Worm (Caenorhabditis elegans) whole organism, L3 larva: ENCODE data around the gene col-93.

ENCODE experiments used
- ZK546.5 ChIP-seq: sonication (generic microtip); optimal IDR thresholded peaks from 2 replicates; lab custom pipeline; 2017; ENCODE audit warnings: missing biosample characterization, missing genetic modification characterization
- aly-2 ChIP-seq: fragments of 150-350 bp; optimal IDR thresholded peaks from 2 replicates; lab custom pipeline; 2014; ENCODE audit warnings: missing biosample characterization, missing genetic modification characterization
- ama-1 ChIP-seq: fragments of 150-350 bp; optimal IDR thresholded peaks from 2 replicates; lab custom pipeline; 2018
- ceh-16 ChIP-seq: sonication (generic microtip); optimal IDR thresholded peaks from 2 replicates; lab custom pipeline; 2017; ENCODE audit warnings: missing biosample characterization, missing genetic modification characterization
- ceh-28 ChIP-seq: fragments of 150-350 bp; optimal IDR thresholded peaks from 2 replicates; lab custom pipeline; 2014; ENCODE audit warnings: missing biosample characterization, missing genetic modification reagents, missing genetic modification characterization
- ceh-82 ChIP-seq: fragments of 150-350 bp; optimal IDR thresholded peaks from 2 replicates; lab custom pipeline; 2014; ENCODE audit warnings: missing biosample characterization, missing genetic modification characterization
- daf-12 ChIP-seq: fragments of 150-350 bp; optimal IDR thresholded peaks from 2 replicates; lab custom pipeline; 2014; ENCODE audit warnings: missing biosample characterization, missing genetic modification reagents, missing genetic modification characterization
- egl-27 ChIP-seq: sonication (generic microtip); optimal IDR thresholded peaks from 4 replicates; lab custom pipeline; 2017; ENCODE audit warnings: missing biosample characterization, missing genetic modification reagents, missing genetic modification characterization
- egl-5 ChIP-seq: fragments of 150-350 bp; optimal IDR thresholded peaks from 2 replicates; lab custom pipeline; 2017; ENCODE audit warnings: missing biosample characterization, missing genetic modification reagents, missing genetic modification characterization, inconsistent platforms
- elt-1 ChIP-seq: fragments of 150-350 bp; optimal IDR thresholded peaks from 2 replicates; lab custom pipeline; 2014; ENCODE audit warnings: missing biosample characterization, missing genetic modification characterization
- elt-2 ChIP-seq: sonication (generic microtip); optimal IDR thresholded peaks from 2 replicates; lab custom pipeline; 2016; ENCODE audit warnings: missing genetic modification reagents, mild to moderate bottlenecking, missing genetic modification characterization, missing compliant biosample characterization
- elt-3 ChIP-seq, 3 experiments: fragments of 150-350 bp in 1 of 3; sonication (generic microtip) in 2 of 3; optimal IDR thresholded peaks; 2 replicates in 2 of 3; 4 replicates in 1 of 3; lab custom pipeline; 2014 to 2017; ENCODE audit warnings: missing biosample characterization in 3 of 3, missing genetic modification characterization in 3 of 3
- eor-1 ChIP-seq, 2 experiments: fragments of 150-350 bp; optimal IDR thresholded peaks; 2 replicates each; lab custom pipeline; 2014 to 2018; ENCODE audit warnings: missing biosample characterization in 2 of 2, missing genetic modification characterization in 2 of 2
- fkh-10 ChIP-seq: sonication (generic microtip); optimal IDR thresholded peaks from 2 replicates; lab custom pipeline; 2017; ENCODE audit warnings: missing biosample characterization, missing genetic modification reagents, missing genetic modification characterization
- fos-1 ChIP-seq: fragments of 150-350 bp; optimal IDR thresholded peaks from 2 replicates; lab custom pipeline; 2014; ENCODE audit warnings: missing biosample characterization, missing genetic modification characterization
- jun-1 ChIP-seq: fragments of 150-350 bp; optimal IDR thresholded peaks from 2 replicates; lab custom pipeline; 2014; ENCODE audit warnings: missing biosample characterization, missing genetic modification reagents, missing genetic modification characterization
- lin-15B ChIP-seq: fragments of 150-350 bp; optimal IDR thresholded peaks from 2 replicates; lab custom pipeline; 2014; ENCODE audit warnings: missing biosample characterization, missing genetic modification characterization
- lin-39 ChIP-seq: fragments of 150-350 bp; optimal IDR thresholded peaks from 2 replicates; lab custom pipeline; 2018; ENCODE audit warnings: missing biosample characterization, missing genetic modification reagents, missing genetic modification characterization
- lsy-12 ChIP-seq: sonication (generic microtip); optimal IDR thresholded peaks from 2 replicates; lab custom pipeline; 2016; ENCODE audit warnings: mild to moderate bottlenecking, missing genetic modification characterization, missing compliant biosample characterization
- mdl-1 ChIP-seq: fragments of 150-350 bp; optimal IDR thresholded peaks from 2 replicates; lab custom pipeline; 2014; ENCODE audit warnings: missing biosample characterization, missing genetic modification characterization
- mml-1 ChIP-seq: fragments of 150-350 bp; sonication (generic microtip); optimal IDR thresholded peaks from 3 replicates; lab custom pipeline; 2014; ENCODE audit warnings: missing biosample characterization, missing genetic modification characterization
- nhr-11 ChIP-seq: fragments of 150-350 bp; optimal IDR thresholded peaks from 2 replicates; lab custom pipeline; 2014; ENCODE audit warnings: missing biosample characterization, missing genetic modification characterization
- nhr-12 ChIP-seq: fragments of 150-350 bp; optimal IDR thresholded peaks from 2 replicates; lab custom pipeline; 2014; ENCODE audit warnings: missing biosample characterization, missing genetic modification characterization
- nhr-23 ChIP-seq: fragments of 150-350 bp; optimal IDR thresholded peaks from 2 replicates; lab custom pipeline; 2014; ENCODE audit warnings: missing biosample characterization, missing genetic modification reagents, missing genetic modification characterization
- nhr-237 ChIP-seq: fragments of 150-350 bp; optimal IDR thresholded peaks from 2 replicates; lab custom pipeline; 2014; ENCODE audit warnings: missing biosample characterization, missing genetic modification characterization
- nhr-25 ChIP-seq: sonication (generic microtip); optimal IDR thresholded peaks from 2 replicates; lab custom pipeline; 2017; ENCODE audit warnings: missing biosample characterization, missing genetic modification characterization
- nhr-28 ChIP-seq: fragments of 150-350 bp; optimal IDR thresholded peaks from 2 replicates; lab custom pipeline; 2014; ENCODE audit warnings: missing biosample characterization, missing genetic modification characterization
- nhr-43 ChIP-seq: sonication (generic microtip); optimal IDR thresholded peaks from 2 replicates; lab custom pipeline; 2016; ENCODE audit warnings: mild to moderate bottlenecking, missing genetic modification characterization, missing compliant biosample characterization; ENCODE audit not compliant: poor library complexity, severe bottlenecking
- nhr-76 ChIP-seq: fragments of 150-350 bp; sonication (generic microtip); optimal IDR thresholded peaks from 5 replicates; lab custom pipeline; 2014; ENCODE audit warnings: missing biosample characterization, missing genetic modification characterization
- nhr-77 ChIP-seq: fragments of 150-350 bp; optimal IDR thresholded peaks from 2 replicates; lab custom pipeline; 2014; ENCODE audit warnings: missing biosample characterization, missing genetic modification characterization
- skn-1 ChIP-seq: fragments of 150-350 bp; optimal IDR thresholded peaks from 2 replicates; lab custom pipeline; 2014; ENCODE audit warnings: missing biosample characterization, missing genetic modification characterization
- snpc-4 ChIP-seq: fragments of 150-350 bp; optimal IDR thresholded peaks from 2 replicates; lab custom pipeline; 2014; ENCODE audit warnings: missing biosample characterization, missing genetic modification characterization
- unc-39 ChIP-seq: sonication (generic microtip); optimal IDR thresholded peaks from 4 replicates; lab custom pipeline; 2017; ENCODE audit warnings: missing biosample characterization, missing genetic modification characterization
- zag-1 ChIP-seq: fragments of 150-350 bp; optimal IDR thresholded peaks from 2 replicates; lab custom pipeline; 2014; ENCODE audit warnings: missing biosample characterization, missing genetic modification characterization
- ztf-11 ChIP-seq: fragments of 150-350 bp; optimal IDR thresholded peaks from 2 replicates; lab custom pipeline; 2014; ENCODE audit warnings: missing biosample characterization, missing genetic modification characterization
- ztf-4 ChIP-seq: fragments of 150-350 bp; optimal IDR thresholded peaks from 2 replicates; lab custom pipeline; 2014; ENCODE audit warnings: missing biosample characterization, missing genetic modification characterization

col-93 gene

DNA sequence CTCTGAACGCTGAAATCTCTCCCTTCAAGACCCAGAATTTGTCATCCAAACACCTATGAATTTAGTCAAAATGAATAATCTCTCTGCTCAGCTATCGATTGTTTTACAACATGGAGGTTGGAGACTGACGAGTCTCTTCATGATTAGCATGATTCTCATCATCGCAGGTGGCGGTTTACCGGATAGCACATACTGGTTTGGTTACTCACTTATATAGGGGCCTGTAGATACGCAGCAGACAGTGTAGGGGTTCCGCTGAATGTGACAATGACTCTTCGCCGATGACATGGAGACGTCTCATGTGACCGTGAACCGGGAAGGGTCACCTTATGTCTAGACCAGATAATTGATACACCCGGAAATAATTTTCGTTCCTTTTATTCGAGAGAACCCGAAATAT is 8.8 kb downstream of the col-93 start:
- TF ChIP-seq nhr-11 (tag; lab: Kevin White, UChicago) (no peak), ceh-82 (no peak), elt-2 (no peak), mml-1 (tag; lab: Kevin White, UChicago) (no peak), nhr-237 (tag; lab: Kevin White, UChicago) (no peak), skn-1 (tag; lab: Kevin White, UChicago) (no peak), unc-39 (tag; lab: Kevin White, UChicago) (no peak), ceh-16 (tag; lab: Kevin White, UChicago) (no peak)

DNA sequence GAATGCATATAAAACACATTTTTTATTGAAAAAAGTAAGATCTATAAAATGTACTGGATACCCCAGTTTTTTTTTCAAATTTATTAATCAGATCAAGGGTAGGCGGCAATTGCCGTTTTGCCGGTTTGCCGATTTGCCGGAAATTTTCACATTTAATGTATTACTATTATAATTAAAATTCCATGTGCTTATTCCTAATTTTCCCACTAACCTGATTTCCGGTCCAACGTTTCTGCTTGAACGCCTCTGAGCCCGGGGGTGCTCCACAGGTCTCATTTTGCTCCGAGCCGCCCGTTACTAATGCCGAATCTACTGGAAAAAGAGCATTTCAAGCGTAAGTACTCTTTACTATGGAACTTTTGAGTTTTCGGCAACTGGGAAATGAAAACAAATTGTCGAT is 15.8 kb downstream of the col-93 start, which contains the start of gene dhc-4:
Gene dhc-4 (plus strand): TSS at position 301 of the 400 bp plus-strand sequence.
- TF ChIP-seq nhr-76 (tag; lab: Kevin White, UChicago) (no peak), jun-1 (tag; lab: Kevin White, UChicago) (no peak), elt-1 (tag; lab: Kevin White, UChicago) (no peak), ama-1 (lab: Kevin White, UChicago) (no peak), nhr-25 (no peak), ztf-11 (no peak), ZK546.5 (no peak), mml-1 (tag; lab: Kevin White, UChicago) (no peak), nhr-43 (tag; lab: Kevin White, UChicago) (no peak), egl-27 (no peak), nhr-12 (no peak), daf-12 (tag; lab: Kevin White, UChicago) (no peak), snpc-4 (no peak), elt-3 (tag; optimal IDR thresholded peaks at IDR 0.05; lab: Kevin White, UChicago) (no peak), ceh-16 (tag; lab: Kevin White, UChicago) (no peak), ceh-28 (tag; lab: Kevin White, UChicago) (no peak), aly-2 (no peak), lin-39 (tag; lab: Kevin White, UChicago) (no peak), nhr-28 (tag; lab: Kevin White, UChicago) (no peak), mdl-1 (tag; lab: Kevin White, UChicago) (no peak)

DNA sequence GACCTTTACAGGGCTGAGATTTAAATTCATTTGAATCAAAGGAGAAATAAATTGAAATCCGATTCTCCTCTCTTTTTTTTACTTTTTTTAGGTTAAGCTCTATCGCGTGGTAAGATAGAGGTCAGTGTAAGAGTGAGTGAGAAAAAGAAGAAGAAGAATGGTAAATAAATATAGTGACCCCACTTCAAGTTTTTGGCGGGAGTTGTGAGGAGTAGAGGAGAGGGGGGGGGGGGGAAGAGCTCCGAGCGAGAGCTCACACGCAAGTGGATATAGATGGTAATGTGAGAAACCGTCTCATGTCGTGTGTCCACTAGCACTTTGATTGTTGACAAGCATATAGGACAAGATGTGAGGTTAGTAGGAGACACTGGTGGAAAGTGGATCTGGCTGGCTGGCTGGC is 18.4 kb downstream of the col-93 start, which contains the start of gene W05B2.2:
Gene W05B2.2 (minus strand): TSS at position 101 of the 400 bp plus-strand sequence.
- TF ChIP-seq nhr-23 (tag; lab: Kevin White, UChicago), result no peak
- TF ChIP-seq zag-1 (tag; lab: Kevin White, UChicago), result no peak
- TF ChIP-seq lin-39 (tag; lab: Kevin White, UChicago), result no peak
- no peak for TF ChIP-seq snpc-4
- TF ChIP-seq ceh-82, result no peak
- no peak for TF ChIP-seq eor-1 (tag; optimal IDR thresholded peaks at IDR 0.05; lab: Kevin White, UChicago)
- no peak for TF ChIP-seq nhr-77 (tag; lab: Kevin White, UChicago)
- no peak for TF ChIP-seq egl-5 (tag; lab: Kevin White, UChicago)

DNA sequence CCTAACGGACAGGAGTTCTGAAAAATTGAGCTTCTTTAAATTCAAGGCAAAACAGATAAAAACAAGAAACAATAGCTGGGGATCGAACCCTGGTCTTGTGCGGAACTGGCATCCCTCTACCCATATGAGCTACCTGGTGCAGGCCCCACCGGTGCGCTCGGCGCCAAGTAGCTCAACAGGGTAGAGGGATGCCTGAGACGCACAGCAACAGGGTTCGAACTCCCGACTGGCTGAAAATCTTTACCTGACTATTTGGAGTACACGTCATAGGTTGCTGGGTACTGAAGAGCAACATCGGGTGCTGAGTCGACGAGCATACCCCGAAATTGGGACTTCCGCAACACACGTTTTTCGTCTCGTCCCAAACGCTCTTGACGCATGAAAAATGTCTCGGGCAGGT is 22.5 kb downstream of the col-93 start:
- no peak for TF ChIP-seq egl-5 (tag; lab: Kevin White, UChicago)

DNA sequence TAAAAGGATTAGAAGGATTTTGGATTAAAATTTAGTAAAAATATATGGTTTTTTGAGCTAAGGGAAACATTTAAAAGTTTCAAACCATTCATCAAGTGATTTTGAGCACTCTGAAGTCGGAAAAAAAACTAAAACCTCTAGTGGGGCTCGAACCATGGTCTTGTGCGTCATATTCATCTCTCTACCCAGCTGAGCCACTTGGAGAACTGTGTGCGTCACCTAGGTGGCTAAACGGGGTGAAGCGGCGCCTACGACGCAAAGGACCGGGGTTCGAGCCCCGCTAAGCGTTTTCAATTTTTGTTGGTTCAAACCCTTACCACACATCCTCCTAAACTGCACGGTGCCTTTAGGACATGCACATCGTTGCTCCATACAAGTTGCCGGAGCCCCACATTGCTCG is 25.0 kb downstream of the col-93 start:
- TF ChIP-seq ztf-4 (tag; lab: Kevin White, UChicago) (no peak), nhr-11 (tag; lab: Kevin White, UChicago) (no peak), jun-1 (tag; lab: Kevin White, UChicago) (no peak)
- TF ChIP-seq, all 47 proteins: peak for 0

DNA sequence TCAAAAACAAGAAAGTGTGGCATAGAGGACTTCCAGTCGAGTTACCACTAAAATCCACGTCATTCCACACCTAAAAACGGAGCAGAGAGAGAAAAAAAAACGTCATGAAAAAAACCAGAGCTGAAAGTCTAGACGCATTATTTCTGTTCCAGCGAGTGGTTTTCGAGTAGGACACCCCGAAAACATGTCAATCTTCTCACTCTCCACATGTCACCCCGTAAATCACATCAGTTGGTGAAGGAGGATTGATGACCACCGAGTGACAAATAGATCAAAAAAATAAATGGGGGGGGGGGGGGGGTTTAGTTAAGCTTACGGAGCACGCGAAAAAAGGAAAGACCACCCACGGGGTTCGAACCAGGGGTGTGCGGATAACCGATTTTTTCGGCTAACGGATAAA is 27.7 kb downstream of the col-93 start:
- TF ChIP-seq nhr-237 (tag; lab: Kevin White, UChicago) (no peak), daf-12 (tag; lab: Kevin White, UChicago) (no peak), lsy-12 (no peak), elt-3 (tag; optimal IDR thresholded peaks at IDR 0.05; lab: Kevin White, UChicago) (no peak), skn-1 (tag; lab: Kevin White, UChicago) (no peak), lin-15B (tag; lab: Kevin White, UChicago) (no peak), fkh-10 (GFP tag; lab: Kevin White, UChicago) (no peak), fos-1 (tag; lab: Kevin White, UChicago) (no peak)
